Worm (Caenorhabditis elegans) whole organism, late embryonic: Measurements from ENCODE around the gene ergi-3.
A peak's percentile ranks its signal among the peaks of the same experiment; 100 is the strongest.

Experiments
- C08G9.2 ChIP-seq: sonication (generic microtip); optimal IDR thresholded peaks from 2 replicates; lab custom pipeline; 2016; ENCODE audit warnings: mild to moderate bottlenecking, missing genetic modification characterization, moderate library complexity, missing compliant biosample characterization
- C38D4.7 ChIP-seq: fragments of 200-800 bp; sonication (Bioruptor generic); optimal IDR thresholded peaks from 2 replicates; lab custom pipeline; 2018; ENCODE audit warnings: mild to moderate bottlenecking, missing genetic modification characterization, moderate library complexity, missing compliant biosample characterization
- F13H6.1 ChIP-seq: sonication (generic microtip); optimal IDR thresholded peaks from 2 replicates; lab custom pipeline; 2016; ENCODE audit warnings: missing genetic modification characterization, missing compliant biosample characterization
- K09A11.1 ChIP-seq: sonication (generic microtip); optimal IDR thresholded peaks from 2 replicates; lab custom pipeline; 2017; ENCODE audit warnings: antibody characterized with exemption, mild to moderate bottlenecking, missing genetic modification characterization, missing compliant biosample characterization; ENCODE audit not compliant: insufficient read depth
- ahr-1 ChIP-seq: sonication (generic microtip); optimal IDR thresholded peaks from 2 replicates; lab custom pipeline; 2016; ENCODE audit warnings: missing genetic modification characterization, missing compliant biosample characterization
- ama-1 ChIP-seq: fragments of 150-350 bp; optimal IDR thresholded peaks from 2 replicates; lab custom pipeline; 2014
- ceh-14 ChIP-seq: sonication (generic microtip); optimal IDR thresholded peaks from 2 replicates; lab custom pipeline; 2016; ENCODE audit warnings: missing genotype, missing genetic modification characterization, missing compliant biosample characterization
- ceh-2 ChIP-seq: sonication (generic microtip); optimal IDR thresholded peaks from 2 replicates; lab custom pipeline; 2016; ENCODE audit warnings: missing genotype, missing genetic modification characterization, missing compliant biosample characterization
- ceh-22 ChIP-seq: sonication (generic microtip); optimal IDR thresholded peaks from 2 replicates; lab custom pipeline; 2017; ENCODE audit warnings: missing biosample characterization, missing genetic modification characterization
- ceh-30 ChIP-seq: fragments of 150-350 bp; optimal IDR thresholded peaks from 2 replicates; lab custom pipeline; 2014; ENCODE audit warnings: missing biosample characterization, missing genetic modification characterization
- ceh-31 ChIP-seq: sonication (generic microtip); optimal IDR thresholded peaks from 2 replicates; lab custom pipeline; 2016; ENCODE audit warnings: missing genetic modification characterization, missing compliant biosample characterization
- ceh-34 ChIP-seq: sonication (generic microtip); optimal IDR thresholded peaks from 2 replicates; lab custom pipeline; 2016; ENCODE audit warnings: mild to moderate bottlenecking, missing genetic modification characterization, missing compliant biosample characterization
- ceh-45 ChIP-seq: fragments of 200-800 bp; sonication (Bioruptor generic); IDR thresholded peaks from 2 replicates; pipeline ENCODE4 v1.3.6; 2022; ENCODE audit warnings: missing genetic modification reagents, missing genetic modification characterization, missing compliant biosample characterization
- ceh-48 ChIP-seq: sonication (generic microtip); optimal IDR thresholded peaks from 2 replicates; lab custom pipeline; 2016; ENCODE audit warnings: missing genetic modification characterization, inconsistent platforms, missing compliant biosample characterization
- ceh-6 ChIP-seq: fragments of 200-800 bp; sonication (Bioruptor generic); optimal IDR thresholded peaks from 2 replicates; lab custom pipeline; 2018; ENCODE audit warnings: mild to moderate bottlenecking, missing genetic modification characterization, missing compliant biosample characterization
- che-1 ChIP-seq: sonication (generic microtip); optimal IDR thresholded peaks from 2 replicates; lab custom pipeline; 2016; ENCODE audit warnings: mild to moderate bottlenecking, missing genetic modification characterization, missing compliant biosample characterization
- dve-1 ChIP-seq: sonication (generic microtip); optimal IDR thresholded peaks from 2 replicates; lab custom pipeline; 2017; ENCODE audit warnings: antibody characterized with exemption, mild to moderate bottlenecking, missing genetic modification characterization, missing compliant biosample characterization
- elt-2 ChIP-seq: sonication (generic microtip); optimal IDR thresholded peaks from 2 replicates; lab custom pipeline; 2016; ENCODE audit warnings: missing genetic modification reagents, missing genetic modification characterization, missing compliant biosample characterization
- gmeb-2 ChIP-seq: sonication (generic microtip); optimal IDR thresholded peaks from 2 replicates; lab custom pipeline; 2016; ENCODE audit warnings: missing genetic modification characterization, inconsistent platforms, missing compliant biosample characterization
- hlh-13 ChIP-seq: fragments of 200-800 bp; sonication (Bioruptor generic); optimal IDR thresholded peaks from 2 replicates; lab custom pipeline; 2018; ENCODE audit warnings: mild to moderate bottlenecking, missing genetic modification characterization, missing compliant biosample characterization
- hlh-30 ChIP-seq: sonication (generic microtip); optimal IDR thresholded peaks from 2 replicates; lab custom pipeline; 2017; ENCODE audit warnings: antibody characterized with exemption, missing genetic modification characterization, missing compliant biosample characterization; ENCODE audit not compliant: insufficient read depth
- lim-6 ChIP-seq: sonication (generic microtip); optimal IDR thresholded peaks from 2 replicates; lab custom pipeline; 2016; ENCODE audit warnings: missing genetic modification characterization, missing compliant biosample characterization
- nfya-1 ChIP-seq: sonication (generic microtip); optimal IDR thresholded peaks from 2 replicates; lab custom pipeline; 2017; ENCODE audit warnings: missing genetic modification characterization, mild to moderate bottlenecking, missing compliant biosample characterization, antibody characterized with exemption, moderate library complexity
- pha-4 ChIP-seq: fragments of 150-350 bp; optimal IDR thresholded peaks from 2 replicates; lab custom pipeline; 2018; ENCODE audit warnings: missing biosample characterization, missing genetic modification reagents, missing genetic modification characterization
- rnt-1 ChIP-seq: sonication (generic microtip); optimal IDR thresholded peaks from 2 replicates; lab custom pipeline; 2016; ENCODE audit warnings: missing genetic modification characterization, missing compliant biosample characterization
- sdc-2 ChIP-seq: sonication (generic microtip); optimal IDR thresholded peaks from 2 replicates; lab custom pipeline; 2016; ENCODE audit warnings: missing genotype, missing genetic modification characterization, missing compliant biosample characterization
- syd-9 ChIP-seq: sonication (generic microtip); optimal IDR thresholded peaks from 2 replicates; lab custom pipeline; 2016; ENCODE audit warnings: mild to moderate bottlenecking, missing genetic modification characterization, moderate library complexity, missing compliant biosample characterization
- tbx-7 ChIP-seq: sonication (generic microtip); optimal IDR thresholded peaks from 2 replicates; lab custom pipeline; 2016; ENCODE audit warnings: missing genotype, missing genetic modification characterization, missing compliant biosample characterization
- ttx-3 ChIP-seq: sonication (generic microtip); optimal IDR thresholded peaks from 2 replicates; lab custom pipeline; 2016; ENCODE audit warnings: missing genetic modification reagents, missing genetic modification characterization, missing compliant biosample characterization
- unc-42 ChIP-seq: sonication (generic microtip); optimal IDR thresholded peaks from 2 replicates; lab custom pipeline; 2016; ENCODE audit warnings: missing genotype, missing genetic modification characterization, missing compliant biosample characterization
- unc-55 ChIP-seq: sonication (generic microtip); optimal IDR thresholded peaks from 2 replicates; lab custom pipeline; 2017; ENCODE audit warnings: missing biosample characterization, missing genetic modification reagents, missing genetic modification characterization

ergi-3 gene

ce11 chrX:15654969-15655368, 38.4 kb upstream of the ergi-3 start:
- TF ChIP-seq sdc-2 (tag; lab: Kevin White, UChicago) (peak; percentile 68), hlh-13 (GFP tag; lab: Kevin White, UChicago) (no peak)

ce11 chrX:15653196-15653595, 36.6 kb upstream of the ergi-3 start:
- TF ChIP-seq F13H6.1 (tag; lab: Kevin White, UChicago): no peak
- TF ChIP-seq ceh-22 (tag; lab: Kevin White, UChicago): no peak
- peak; percentile 11 for TF ChIP-seq ceh-14 (tag; lab: Kevin White, UChicago)
- TF ChIP-seq gmeb-2 (tag; lab: Kevin White, UChicago): no peak
- peak; percentile 64 for TF ChIP-seq unc-42
- no peak for TF ChIP-seq dve-1 (tag; lab: Kevin White, UChicago)
- TF ChIP-seq ceh-31 (tag; lab: Kevin White, UChicago): peak; percentile 21
- TF ChIP-seq K09A11.1 (tag; lab: Kevin White, UChicago): no peak
- no peak for TF ChIP-seq ceh-48 (tag; lab: Kevin White, UChicago)
- no peak for TF ChIP-seq C08G9.2 (tag; lab: Kevin White, UChicago)
- TF ChIP-seq che-1 (tag; lab: Kevin White, UChicago): no peak

- no peak for TF ChIP-seq C38D4.7
- TF ChIP-seq ceh-6 (GFP tag; lab: Kevin White, UChicago): no peak
- TF ChIP-seq unc-55 (GFP tag; lab: Kevin White, UChicago): no peak
- no peak for TF ChIP-seq nfya-1 (tag; lab: Kevin White, UChicago)
- TF ChIP-seq ttx-3 (tag; lab: Kevin White, UChicago): no peak
- no peak for TF ChIP-seq ceh-22 (tag; lab: Kevin White, UChicago)
- TF ChIP-seq che-1 (tag; lab: Kevin White, UChicago): no peak
- no peak for TF ChIP-seq ceh-45 (GFP tag; lab: Robert Waterston, UW)
- TF ChIP-seq ahr-1 (tag; lab: Kevin White, UChicago): no peak
- TF ChIP-seq ceh-34 (tag; lab: Kevin White, UChicago): no peak
- no peak for TF ChIP-seq elt-2
- TF ChIP-seq gmeb-2 (tag; lab: Kevin White, UChicago): no peak
- no peak for TF ChIP-seq rnt-1 (tag; lab: Kevin White, UChicago)
- TF ChIP-seq ceh-14 (tag; lab: Kevin White, UChicago): no peak
Observed at ce11 chrX:15650919-15651420, 34.4 kb upstream of the ergi-3 start, which contains the start of gene F59D12.3. TSS of gene F59D12.3 (minus strand) at chrX:15650969.

DNA sequence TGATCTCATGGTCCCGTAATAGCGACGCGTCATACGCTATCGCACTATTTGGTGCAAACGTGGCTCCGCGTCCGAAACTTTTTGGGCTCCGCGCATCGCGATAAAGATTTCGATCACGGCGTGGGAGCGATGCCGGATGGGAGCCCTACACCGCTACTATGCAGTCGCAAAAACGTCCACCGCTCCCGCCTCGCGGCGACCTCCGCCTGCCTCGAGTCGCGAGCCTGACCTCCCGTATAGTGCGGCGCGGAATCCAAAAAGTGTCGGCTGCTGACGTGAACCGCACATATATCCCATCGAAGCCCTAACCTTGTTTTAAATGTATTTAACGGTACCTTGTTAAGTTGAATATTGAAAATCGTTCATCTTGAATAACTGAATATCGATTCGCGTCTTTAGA, 33.9 kb upstream of the ergi-3 start:
- TF ChIP-seq tbx-7 (tag; lab: Kevin White, UChicago): no peak

DNA sequence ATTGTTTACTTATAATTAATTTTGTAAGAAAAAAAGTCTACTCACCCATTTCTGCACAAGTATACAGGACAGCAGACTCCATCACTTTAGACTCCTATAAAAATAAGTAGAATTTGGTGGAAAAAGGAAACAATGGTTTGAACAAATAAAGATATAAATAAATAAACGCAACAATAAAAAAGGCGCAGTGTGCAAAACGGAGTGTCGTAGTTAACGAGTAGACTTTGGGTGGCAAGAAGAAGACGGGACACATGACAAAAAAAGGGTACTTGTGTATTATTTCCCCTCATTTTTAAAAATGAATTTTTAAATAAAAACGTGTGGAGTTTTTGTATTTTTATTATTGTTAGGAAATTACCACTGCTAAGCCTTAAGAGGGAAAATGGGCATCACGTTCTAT, 30.7 kb upstream of the ergi-3 start, which contains the start of gene F59D12.5:
TSS of gene F59D12.5 (minus strand) at position 94 of the 400 bp plus-strand sequence.
- no peak for TF ChIP-seq ceh-48 (tag; lab: Kevin White, UChicago)
- no peak for TF ChIP-seq ttx-3 (tag; lab: Kevin White, UChicago)
- no peak for TF ChIP-seq ceh-6 (GFP tag; lab: Kevin White, UChicago)
- no peak for TF ChIP-seq syd-9 (tag; lab: Kevin White, UChicago)
- peak; percentile 6 for TF ChIP-seq unc-42
- no peak for TF ChIP-seq ceh-14 (tag; lab: Kevin White, UChicago)
- no peak for TF ChIP-seq hlh-13 (GFP tag; lab: Kevin White, UChicago)

ce11 chrX:15642638-15643037, 26.1 kb upstream of the ergi-3 start, which contains the start of gene H08J19.1:
TSS of gene H08J19.1 (plus strand) at chrX:15642938.
- TF ChIP-seq lim-6 (tag; lab: Kevin White, UChicago): no peak

- no peak for TF ChIP-seq hlh-13 (GFP tag; lab: Kevin White, UChicago)
- no peak for TF ChIP-seq ceh-2
- TF ChIP-seq hlh-30 (tag; lab: Kevin White, UChicago): no peak
- TF ChIP-seq ama-1 (lab: Kevin White, UChicago): no peak
- no peak for TF ChIP-seq ceh-48 (tag; lab: Kevin White, UChicago)
- TF ChIP-seq ceh-30: no peak
- no peak for TF ChIP-seq pha-4 (tag; lab: Kevin White, UChicago)
Observed at ce11 chrX:15641380-15641779, 24.8 kb upstream of the ergi-3 start.
